Worm (Caenorhabditis elegans): ENCODE measurements around the gene C01G6.2.
A peak's percentile ranks its signal among the peaks of the same experiment; 100 is the strongest.

C01G6.2 gene

DNA sequence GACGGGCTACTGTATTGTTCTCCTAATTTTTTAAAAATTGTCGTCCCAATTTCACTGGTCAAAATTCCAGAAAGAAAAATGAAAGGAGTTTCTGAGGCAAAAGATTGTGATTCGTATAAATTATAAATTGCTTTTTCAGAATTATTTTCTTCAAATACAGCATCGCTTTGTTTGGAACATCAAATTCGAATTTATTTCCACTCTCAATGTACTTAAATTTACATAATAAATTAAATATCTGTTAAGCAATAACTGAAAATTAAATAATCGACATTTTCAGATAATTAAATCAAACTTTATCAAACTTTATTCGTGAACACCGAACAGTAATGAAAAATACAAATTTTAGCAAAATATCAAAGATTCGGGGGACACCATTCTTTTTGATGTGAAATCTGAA is 7.9 kb downstream of the C01G6.2 start:
- no peak for TF ChIP-seq ceh-9 (tag; optimal IDR thresholded peaks at IDR 0.05)
- no peak for TF ChIP-seq ceh-24 (tag; optimal IDR thresholded peaks at IDR 0.05)
- TF ChIP-seq ahr-1 (tag; optimal IDR thresholded peaks at IDR 0.05), result no peak
- TF ChIP-seq unc-42 (tag; optimal IDR thresholded peaks at IDR 0.05), result no peak
- TF ChIP-seq ttx-3 (tag; optimal IDR thresholded peaks at IDR 0.05), result no peak
- TF ChIP-seq gmeb-2 (tag; optimal IDR thresholded peaks at IDR 0.05), result no peak

DNA sequence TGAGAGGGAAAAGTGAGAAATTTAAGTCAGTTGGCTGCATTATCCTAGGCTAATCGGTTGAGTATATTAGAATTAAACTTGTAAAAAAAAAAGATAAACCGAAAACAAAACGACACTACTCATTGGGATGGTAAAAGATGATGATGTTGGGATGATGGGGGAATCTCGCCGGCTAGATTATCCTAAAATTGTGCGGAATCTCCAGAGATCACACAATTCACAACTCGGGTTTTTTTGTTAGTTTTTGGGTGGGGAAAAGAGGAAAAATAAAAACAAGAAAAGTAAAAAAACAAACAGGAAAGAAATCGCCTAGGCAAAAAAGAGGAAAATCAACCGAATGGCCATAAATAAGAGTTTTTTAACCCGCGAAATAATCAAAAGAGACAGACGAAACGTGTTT is 8.3 kb downstream of the C01G6.2 start:
- TF ChIP-seq hlh-30 (tag; optimal IDR thresholded peaks at IDR 0.05; ENCODE audit: insufficient read depth) (no peak), ceh-24 (tag; optimal IDR thresholded peaks at IDR 0.05) (no peak), ceh-34 (tag; optimal IDR thresholded peaks at IDR 0.05) (no peak), ceh-14 (tag; optimal IDR thresholded peaks at IDR 0.05) (no peak)

DNA sequence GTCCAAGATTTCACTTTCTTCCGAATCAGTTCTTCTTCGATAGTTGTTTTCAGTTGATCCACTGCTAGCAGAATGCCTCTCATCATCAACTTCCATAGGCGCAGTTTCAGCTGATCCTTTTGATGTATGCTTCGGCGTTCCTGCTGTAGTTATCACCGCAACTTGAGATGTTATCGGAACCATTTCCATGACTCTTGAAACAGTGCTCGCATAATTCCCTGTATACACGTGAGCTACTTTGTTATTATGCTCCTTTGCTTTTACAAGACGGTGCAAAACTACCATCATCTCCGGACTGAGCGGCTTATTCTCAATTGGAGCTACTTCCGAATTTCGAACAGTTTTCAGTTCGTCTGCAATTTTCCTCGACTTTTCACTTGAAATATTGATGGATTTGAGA is 10.3 kb downstream of the C01G6.2 start:
- TF ChIP-seq pha-4 (tag; optimal IDR thresholded peaks at IDR 0.05), result no peak
- TF ChIP-seq pha-2 (tag; optimal IDR thresholded peaks at IDR 0.05), result no peak
- no peak for TF ChIP-seq tbx-2 (tag; optimal IDR thresholded peaks at IDR 0.05)
- TF ChIP-seq ceh-31 (tag; optimal IDR thresholded peaks at IDR 0.05), result no peak
- no peak for TF ChIP-seq pat-9 (tag; optimal IDR thresholded peaks at IDR 0.05)

DNA sequence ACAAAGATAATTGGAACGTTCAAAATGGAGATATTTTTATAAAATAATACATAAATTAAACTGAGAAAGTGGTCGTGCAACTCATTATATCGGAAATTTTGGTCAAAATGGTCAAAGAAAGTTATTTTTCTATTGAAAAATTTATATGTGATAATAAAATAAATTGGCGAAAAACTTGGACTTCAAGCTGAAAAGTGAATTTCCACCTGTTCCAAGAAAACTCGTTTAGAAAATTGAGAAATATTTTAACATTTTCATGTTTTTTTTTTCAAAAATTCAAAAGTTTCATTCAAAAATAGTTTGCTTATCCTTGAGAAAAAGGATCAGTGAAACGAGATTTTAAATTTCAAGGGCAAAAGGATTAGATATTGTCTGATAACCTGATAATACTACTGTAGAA is 12.2 kb downstream of the C01G6.2 start:
- no peak for TF ChIP-seq hlh-13 (GFP tag; optimal IDR thresholded peaks at IDR 0.05)
- no peak for TF ChIP-seq eyg-1 (tag; optimal IDR thresholded peaks at IDR 0.05)
- TF ChIP-seq dmd-4 (tag; optimal IDR thresholded peaks at IDR 0.05; ENCODE audit: borderline replicate concordance), result no peak
- TF ChIP-seq ztf-16 (tag; optimal IDR thresholded peaks at IDR 0.05), result no peak
- no peak for TF ChIP-seq gmeb-2 (tag; optimal IDR thresholded peaks at IDR 0.05)
- no peak for TF ChIP-seq pax-1 (tag; optimal IDR thresholded peaks at IDR 0.05)
- TF ChIP-seq ahr-1 (tag; optimal IDR thresholded peaks at IDR 0.05), result no peak
- TF ChIP-seq nhr-232 (tag; optimal IDR thresholded peaks at IDR 0.05), result no peak
- no peak for TF ChIP-seq unc-55 (GFP tag; optimal IDR thresholded peaks at IDR 0.05)
- no peak for TF ChIP-seq sdc-2 (tag; optimal IDR thresholded peaks at IDR 0.05)
- no peak for TF ChIP-seq ceh-9 (tag; optimal IDR thresholded peaks at IDR 0.05)
- TF ChIP-seq hlh-8 (tag; optimal IDR thresholded peaks at IDR 0.05), result no peak
- no peak for TF ChIP-seq ceh-22 (tag; optimal IDR thresholded peaks at IDR 0.05)
- TF ChIP-seq tbx-2 (tag; optimal IDR thresholded peaks at IDR 0.05), result no peak

DNA sequence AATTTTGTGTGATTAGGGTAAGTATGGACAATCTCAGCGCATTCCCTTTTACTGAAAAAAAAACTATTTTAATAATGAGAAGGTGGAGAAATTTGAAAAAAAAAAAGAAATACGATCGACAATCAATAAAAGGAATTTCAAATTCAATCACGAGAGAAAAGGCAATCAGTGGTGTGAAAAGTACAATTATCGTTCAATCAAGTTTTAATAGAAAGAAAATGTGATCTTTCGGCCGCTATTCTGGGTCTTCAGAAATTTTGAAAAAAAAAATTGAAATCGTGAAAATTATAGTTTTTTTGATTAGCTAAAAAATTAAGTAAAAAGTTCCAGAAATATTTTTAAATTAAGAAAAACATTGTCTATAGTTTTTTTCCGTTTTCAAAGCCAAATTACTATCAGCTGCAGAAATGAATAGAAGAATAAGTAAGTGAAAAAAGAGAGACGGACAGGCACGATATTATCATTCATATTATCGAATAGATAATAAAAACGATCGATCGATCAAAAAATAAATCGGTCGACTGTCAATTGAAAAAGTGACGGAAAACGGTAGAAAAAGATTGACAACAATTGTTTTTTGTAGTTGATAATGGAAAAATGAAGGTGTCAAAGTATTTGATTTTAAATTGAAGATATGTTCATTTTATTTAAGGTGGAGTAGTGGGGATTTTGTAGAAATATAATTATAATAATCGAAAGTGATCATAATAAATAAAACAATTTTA is 13.4 kb downstream of the C01G6.2 start, which contains the start of gene gldi-3:
Gene gldi-3, minus strand, starts transcription at position 51 of the 725 bp plus-strand sequence.
- TF ChIP-seq mec-3 (tag; optimal IDR thresholded peaks at IDR 0.05; ENCODE audit: borderline replicate concordance), result no peak

DNA sequence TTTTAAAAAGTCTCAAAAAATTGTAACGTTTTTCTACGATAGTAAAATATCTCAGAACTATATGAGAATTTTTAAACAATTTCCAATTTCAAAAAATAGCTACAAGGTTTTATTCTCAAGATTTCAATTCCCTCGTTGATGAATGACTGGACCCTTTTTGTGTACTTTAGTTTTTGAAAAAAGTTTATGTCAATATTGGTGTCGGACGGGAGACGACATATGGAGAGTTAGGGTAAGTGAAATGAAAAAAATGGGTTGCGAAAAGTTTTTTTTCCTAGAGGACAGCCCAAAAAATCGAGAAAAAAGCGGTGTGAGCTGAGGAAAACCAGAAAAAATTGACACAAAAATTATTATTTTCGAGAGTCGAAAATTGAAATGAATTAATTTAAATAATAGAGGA is 14.0 kb downstream of the C01G6.2 start:
- no peak for TF ChIP-seq unc-42 (tag; optimal IDR thresholded peaks at IDR 0.05)
- TF ChIP-seq che-1 (tag; optimal IDR thresholded peaks at IDR 0.05), result no peak
- no peak for TF ChIP-seq sox-2 (GFP tag; IDR thresholded peaks at IDR 0.05)
- no peak for TF ChIP-seq fkh-10 (GFP tag; optimal IDR thresholded peaks at IDR 0.05)
- no peak for TF ChIP-seq C38D4.7 (GFP tag; optimal IDR thresholded peaks at IDR 0.05)
- TF ChIP-seq ets-4 (tag; optimal IDR thresholded peaks at IDR 0.05), result no peak

DNA sequence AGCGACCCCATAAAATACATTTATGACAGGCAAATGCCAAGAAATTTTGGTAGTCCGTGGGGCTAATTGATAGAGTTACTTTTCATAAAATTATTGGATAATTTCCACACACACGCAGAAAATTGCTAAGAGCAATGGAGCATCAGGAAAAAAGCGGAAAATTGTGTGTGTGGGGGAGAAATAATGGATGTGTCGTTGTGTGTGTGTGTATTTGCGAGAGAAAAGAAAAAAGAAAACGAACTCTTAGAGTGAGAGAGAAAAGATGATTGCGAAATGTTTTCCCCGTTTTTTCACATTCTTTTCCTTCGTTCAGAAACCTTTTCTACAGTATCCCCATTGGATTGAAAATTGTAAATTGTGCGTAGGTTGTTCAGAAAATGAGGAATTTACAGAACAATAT is 14.7 kb downstream of the C01G6.2 start:
- TF ChIP-seq unc-42 (tag; optimal IDR thresholded peaks at IDR 0.05) (peak; percentile 15), K02D7.2 (tag; optimal IDR thresholded peaks at IDR 0.05) (no peak), tbx-7 (tag; optimal IDR thresholded peaks at IDR 0.05) (no peak)
